Worm (Caenorhabditis elegans) whole organism, young adult: ENCODE measurements around the gene srr-10.
A peak's percentile ranks its signal among the peaks of the same experiment; 100 is the strongest.

Experiments used
- B0261.1 ChIP-seq: sonication (generic microtip); optimal IDR thresholded peaks from 2 replicates; lab custom pipeline; 2016; ENCODE audit warnings: mild to moderate bottlenecking, missing genetic modification characterization, moderate library complexity, missing compliant biosample characterization
- F39B2.1 ChIP-seq: fragments of 200-800 bp; sonication (Bioruptor generic); IDR thresholded peaks from 2 replicates; pipeline ENCODE4 v1.3.6; 2022; ENCODE audit warnings: missing genetic modification reagents, missing genetic modification characterization, missing compliant biosample characterization
- F52B5.7 ChIP-seq: sonication (generic microtip); optimal IDR thresholded peaks from 2 replicates; lab custom pipeline; 2016; ENCODE audit warnings: mild to moderate bottlenecking, missing genetic modification characterization, missing compliant biosample characterization
- K11D2.4 ChIP-seq: fragments of 200-800 bp; sonication (Bioruptor generic); IDR thresholded peaks from 2 replicates; pipeline ENCODE4 v1.3.6; 2022; ENCODE audit warnings: missing genetic modification reagents, missing genetic modification characterization, missing compliant biosample characterization
- Y53G8AR.9 ChIP-seq: fragments of 200-800 bp; sonication (Bioruptor generic); conservative IDR thresholded peaks from 2 replicates; pipeline ENCODE4 v1.3.6; 2022; ENCODE audit warnings: missing genetic modification reagents, missing genetic modification characterization, missing compliant biosample characterization
- Y95B8A.8 ChIP-seq: fragments of 200-800 bp; sonication (Bioruptor generic); IDR thresholded peaks from 2 replicates; pipeline ENCODE4 v1.3.6; 2022; ENCODE audit warnings: missing genetic modification reagents, missing genetic modification characterization, missing compliant biosample characterization
- ZK185.1 ChIP-seq: sonication (generic microtip); optimal IDR thresholded peaks from 2 replicates; lab custom pipeline; 2016; ENCODE audit warnings: mild to moderate bottlenecking, missing genetic modification characterization, missing compliant biosample characterization; ENCODE audit not compliant: poor library complexity, severe bottlenecking
- ama-1 ChIP-seq, 3 experiments: fragments of 150-350 bp in 1 of 3; sonication (generic microtip) in 2 of 3; optimal IDR thresholded peaks; 2 replicates each; lab custom pipeline; 2014 to 2018; ENCODE audit warnings: missing biosample characterization in 2 of 3, missing genetic modification characterization in 2 of 3, missing genetic modification reagents in 2 of 3
- aptf-2 ChIP-seq: fragments of 200-800 bp; sonication (Bioruptor generic); conservative IDR thresholded peaks from 2 replicates; pipeline ENCODE4 v1.3.6; 2022; ENCODE audit warnings: missing genetic modification reagents, missing genetic modification characterization, missing compliant biosample characterization
- athp-1 ChIP-seq: sonication (generic microtip); optimal IDR thresholded peaks from 2 replicates; lab custom pipeline; 2017; ENCODE audit warnings: mild to moderate bottlenecking, missing genetic modification characterization, missing compliant biosample characterization
- bed-2 ChIP-seq: fragments of 200-800 bp; sonication (Bioruptor generic); IDR thresholded peaks from 2 replicates; pipeline ENCODE4 v1.3.6; 2022; ENCODE audit warnings: missing genetic modification reagents, missing genetic modification characterization, missing compliant biosample characterization
- cebp-1 ChIP-seq, 2 experiments: fragments of 200-800 bp in 1 of 2; sonication (Bioruptor generic) in 1 of 2; sonication (generic microtip) in 1 of 2; IDR thresholded peaks in 1 of 2; optimal IDR thresholded peaks in 1 of 2; 2 replicates each; pipeline versions ENCODE4 v1.3.6 to Lab custom; 2017 to 2022; ENCODE audit warnings: missing compliant biosample characterization in 2 of 2, missing genetic modification characterization in 2 of 2, mild to moderate bottlenecking in 1 of 2, missing genetic modification reagents in 1 of 2, moderate library complexity in 1 of 2
- ceh-100 ChIP-seq: fragments of 200-800 bp; sonication (Bioruptor generic); IDR thresholded peaks from 2 replicates; pipeline ENCODE4 v1.3.6; 2022; ENCODE audit warnings: missing genetic modification reagents, missing genetic modification characterization, missing compliant biosample characterization
- ceh-40 ChIP-seq: fragments of 200-800 bp; sonication (Bioruptor generic); IDR thresholded peaks from 2 replicates; pipeline ENCODE4 v1.3.6; 2022; ENCODE audit warnings: missing genetic modification characterization, missing compliant biosample characterization
- die-1 ChIP-seq: sonication (generic microtip); optimal IDR thresholded peaks from 2 replicates; lab custom pipeline; 2016; ENCODE audit warnings: missing genotype, mild to moderate bottlenecking, missing genetic modification characterization, missing compliant biosample characterization
- dpff-1 ChIP-seq: sonication (generic microtip); optimal IDR thresholded peaks from 2 replicates; lab custom pipeline; 2017; ENCODE audit warnings: mild to moderate bottlenecking, missing genetic modification characterization, missing compliant biosample characterization
- dpl-1 ChIP-seq: fragments of 150-350 bp; optimal IDR thresholded peaks from 2 replicates; lab custom pipeline; 2014; ENCODE audit warnings: missing biosample characterization, missing genetic modification reagents, missing genetic modification characterization
- efl-1 ChIP-seq: fragments of 150-350 bp; optimal IDR thresholded peaks from 2 replicates; lab custom pipeline; 2014; ENCODE audit warnings: missing biosample characterization, missing genetic modification reagents, missing genetic modification characterization
- ekl-4 ChIP-seq: fragments of 200-800 bp; sonication (Bioruptor generic); IDR thresholded peaks from 2 replicates; pipeline ENCODE4 v1.3.6; 2022; ENCODE audit warnings: missing genetic modification reagents, missing genetic modification characterization, missing compliant biosample characterization
- gei-17 ChIP-seq: fragments of 200-800 bp; sonication (Bioruptor generic); optimal IDR thresholded peaks from 2 replicates; lab custom pipeline; 2018; ENCODE audit warnings: mild to moderate bottlenecking, missing genetic modification characterization, missing compliant biosample characterization
- hlh-26 ChIP-seq: fragments of 200-800 bp; sonication (Bioruptor generic); conservative IDR thresholded peaks from 2 replicates; pipeline ENCODE4 v1.3.6; 2022; ENCODE audit warnings: missing genetic modification reagents, missing genetic modification characterization, missing compliant biosample characterization
- hsf-1 ChIP-seq: fragments of 200-800 bp; sonication (Bioruptor generic); IDR thresholded peaks from 2 replicates; pipeline ENCODE4 v1.3.6; 2022; ENCODE audit warnings: missing genetic modification reagents, missing genetic modification characterization, missing compliant biosample characterization
- lin-35 ChIP-seq, 3 experiments: fragments of 150-350 bp in 2 of 3; sonication (generic microtip) in 1 of 3; optimal IDR thresholded peaks; 2 replicates each; lab custom pipeline; 2014 to 2018; ENCODE audit warnings: missing biosample characterization in 3 of 3, missing genetic modification characterization in 3 of 3, missing genetic modification reagents in 3 of 3
- lin-54 ChIP-seq: fragments of 200-800 bp; sonication (Bioruptor generic); optimal IDR thresholded peaks from 2 replicates; lab custom pipeline; 2018; ENCODE audit warnings: mild to moderate bottlenecking, missing genetic modification characterization, missing compliant biosample characterization
- lsl-1 ChIP-seq: fragments of 200-800 bp; sonication (Bioruptor generic); optimal IDR thresholded peaks from 2 replicates; lab custom pipeline; 2018; ENCODE audit warnings: mild to moderate bottlenecking, missing genetic modification characterization, moderate library complexity, missing compliant biosample characterization
- mel-28 ChIP-seq: sonication (generic microtip); optimal IDR thresholded peaks from 2 replicates; lab custom pipeline; 2016; ENCODE audit warnings: borderline replicate concordance, mild to moderate bottlenecking, missing genetic modification characterization, missing compliant biosample characterization
- nfya-1 ChIP-seq: sonication (generic microtip); optimal IDR thresholded peaks from 2 replicates; lab custom pipeline; 2017; ENCODE audit warnings: antibody characterized with exemption, missing compliant biosample characterization, missing genetic modification characterization, borderline replicate concordance; ENCODE audit not compliant: insufficient read depth
- nfyb-1 ChIP-seq: fragments of 200-800 bp; sonication (Bioruptor generic); IDR thresholded peaks from 2 replicates; pipeline ENCODE4 v1.3.6; 2022; ENCODE audit warnings: missing genetic modification reagents, missing genetic modification characterization, missing compliant biosample characterization
- nhr-27 ChIP-seq: fragments of 200-800 bp; sonication (Bioruptor generic); optimal IDR thresholded peaks from 2 replicates; lab custom pipeline; 2018; ENCODE audit warnings: mild to moderate bottlenecking, missing genetic modification characterization, moderate library complexity, missing compliant biosample characterization
- nhr-90 ChIP-seq: sonication (generic microtip); optimal IDR thresholded peaks from 2 replicates; lab custom pipeline; 2016; ENCODE audit warnings: missing genotype, mild to moderate bottlenecking, missing genetic modification characterization, missing compliant biosample characterization
- pha-4 ChIP-seq: fragments of 150-350 bp; sonication (generic microtip); optimal IDR thresholded peaks from 2 replicates; lab custom pipeline; 2014; ENCODE audit warnings: missing biosample characterization, missing genetic modification reagents, missing genetic modification characterization
- rec-8 ChIP-seq, 2 experiments: sonication (generic microtip); optimal IDR thresholded peaks; 2 replicates each; lab custom pipeline; 2016; ENCODE audit warnings: mild to moderate bottlenecking in 2 of 2, missing genetic modification characterization in 2 of 2, missing genetic modification reagents in 2 of 2, missing genotype in 2 of 2, missing biosample characterization in 1 of 2, missing compliant biosample characterization in 1 of 2, moderate library complexity in 1 of 2
- sea-2 ChIP-seq: fragments of 200-800 bp; sonication (Bioruptor generic); IDR thresholded peaks from 2 replicates; pipeline ENCODE4 v1.3.6; 2022; ENCODE audit warnings: missing genetic modification characterization, missing compliant biosample characterization
- snpc-1.1 ChIP-seq: sonication (generic microtip); optimal IDR thresholded peaks from 2 replicates; lab custom pipeline; 2017; ENCODE audit warnings: missing genetic modification characterization, mild to moderate bottlenecking, missing compliant biosample characterization, antibody characterized with exemption, moderate library complexity, missing genotype, missing genetic modification reagents; ENCODE audit not compliant: insufficient read depth
- snpc-1.3 ChIP-seq: sonication (generic microtip); optimal IDR thresholded peaks from 2 replicates; lab custom pipeline; 2017; ENCODE audit warnings: missing genetic modification characterization, mild to moderate bottlenecking, missing compliant biosample characterization, antibody characterized with exemption, moderate library complexity, missing genotype, missing genetic modification reagents; ENCODE audit not compliant: insufficient read depth
- snpc-3.4 ChIP-seq: sonication (generic microtip); optimal IDR thresholded peaks from 2 replicates; lab custom pipeline; 2017; ENCODE audit warnings: missing genetic modification characterization, mild to moderate bottlenecking, missing compliant biosample characterization, antibody characterized with exemption, moderate library complexity, missing genotype, missing genetic modification reagents
- somi-1 ChIP-seq: fragments of 200-800 bp; sonication (Bioruptor generic); optimal IDR thresholded peaks from 2 replicates; lab custom pipeline; 2018; ENCODE audit warnings: mild to moderate bottlenecking, missing genetic modification characterization, missing compliant biosample characterization
- sptf-2 ChIP-seq: fragments of 200-800 bp; sonication (Bioruptor generic); optimal IDR thresholded peaks from 2 replicates; lab custom pipeline; 2018; ENCODE audit warnings: mild to moderate bottlenecking, missing genetic modification characterization, missing compliant biosample characterization
- unc-62 ChIP-seq: fragments of 150-350 bp; optimal IDR thresholded peaks from 2 replicates; lab custom pipeline; 2014; ENCODE audit warnings: missing biosample characterization, missing genetic modification reagents, missing genetic modification characterization
- xnd-1 ChIP-seq: sonication (generic microtip); optimal IDR thresholded peaks from 2 replicates; lab custom pipeline; 2016; ENCODE audit warnings: missing genotype, missing genetic modification reagents, missing genetic modification characterization, missing compliant biosample characterization
- zim-3 ChIP-seq: sonication (generic microtip); optimal IDR thresholded peaks from 2 replicates; lab custom pipeline; 2017; ENCODE audit warnings: mild to moderate bottlenecking, missing genetic modification characterization, moderate library complexity, missing compliant biosample characterization
- ztf-22 ChIP-seq: fragments of 200-800 bp; sonication (Bioruptor generic); optimal IDR thresholded peaks from 2 replicates; lab custom pipeline; 2018; ENCODE audit warnings: mild to moderate bottlenecking, missing genetic modification characterization, moderate library complexity, missing compliant biosample characterization
- ztf-6 ChIP-seq: fragments of 200-800 bp; sonication (Bioruptor generic); IDR thresholded peaks from 2 replicates; pipeline ENCODE4 v1.3.6; 2022; ENCODE audit warnings: missing genetic modification reagents, missing genetic modification characterization, missing compliant biosample characterization

srr-10 gene

ce11 chrV:7776029-7776628 is 40.7 kb downstream of the srr-10 start, which contains the start of the genes rpl-39 and rps-30 (continued):
- TF ChIP-seq F52B5.7 (tag; lab: Kevin White, UChicago) (no peak), Y95B8A.8 (GFP tag; lab: Robert Waterston, UW) (no peak), die-1 (tag; lab: Kevin White, UChicago) (no peak), gei-17 (GFP tag; lab: Kevin White, UChicago) (no peak), Y53G8AR.9 (no peak), efl-1 (GFP tag; lab: Kevin White, UChicago) (peak; percentile 24), nhr-90 (tag; lab: Kevin White, UChicago) (no peak), ceh-40 (GFP tag; lab: Robert Waterston, UW) (no peak), hsf-1 (GFP tag; lab: Robert Waterston, UW) (peak; percentile 62; the same call in 1 of the 2 replicates), snpc-3.4 (tag; lab: Kevin White, UChicago) (peak; percentile 16), lin-35 (GFP tag; optimal IDR thresholded peaks at IDR 0.05; lab: Kevin White, UChicago) (peak in 1 of 3 experiments; percentile 53), ZK185.1 (tag; lab: Kevin White, UChicago) (peak; percentile 52), dpl-1 (GFP tag; lab: Kevin White, UChicago) (no peak)
- TF ChIP-seq, all 124 proteins: peak for 44

ce11 chrV:7777098-7777497 is 41.7 kb downstream of the srr-10 start, which contains the start of gene C26F1.3:
C26F1.3 (plus strand) TSS chrV:7777300.
- TF ChIP-seq snpc-1.1 (tag; lab: Kevin White, UChicago) (no peak), unc-62 (GFP tag; lab: Kevin White, UChicago) (no peak), mel-28 (no peak), K11D2.4 (no peak), bed-2 (GFP tag; lab: Robert Waterston, UW) (no peak), cebp-1 (GFP tag; IDR thresholded peaks at IDR 0.05; lab: Robert Waterston, UW) (no peak), cebp-1 (tag; optimal IDR thresholded peaks at IDR 0.05; lab: Kevin White, UChicago) (no peak), B0261.1 (tag; lab: Kevin White, UChicago) (no peak), ekl-4 (no peak), ztf-22 (GFP tag; lab: Kevin White, UChicago) (no peak), ama-1 (optimal IDR thresholded peaks at IDR 0.05; lab: Kevin White, UChicago) (no peak), ama-1 (GFP tag; optimal IDR thresholded peaks at IDR 0.05; lab: Kevin White, UChicago) (peak in 1 of 2 experiments; percentile 53), pha-4 (tag; lab: Kevin White, UChicago) (no peak), ztf-6 (GFP tag; lab: Robert Waterston, UW) (no peak), ceh-100 (no peak), nfyb-1 (0 out of 2 replicates have a peak, but pooled peaks have one; percentile 47), xnd-1 (tag; lab: Kevin White, UChicago) (no peak), rec-8 (tag; optimal IDR thresholded peaks at IDR 0.05; lab: Kevin White, UChicago) (no peak), aptf-2 (GFP tag; lab: Robert Waterston, UW) (no peak), snpc-1.3 (peak; percentile 0), F39B2.1 (GFP tag; lab: Robert Waterston, UW) (no peak), zim-3 (tag; lab: Kevin White, UChicago) (no peak), somi-1 (no peak), sptf-2 (GFP tag; lab: Kevin White, UChicago) (no peak), hsf-1 (GFP tag; lab: Robert Waterston, UW) (peak; percentile 81), nfya-1 (no peak), dpl-1 (GFP tag; lab: Kevin White, UChicago) (no peak), lin-54 (GFP tag; lab: Kevin White, UChicago) (no peak), dpff-1 (no peak), Y95B8A.8 (GFP tag; lab: Robert Waterston, UW) (no peak), ceh-40 (GFP tag; lab: Robert Waterston, UW) (no peak), hlh-26 (no peak), sea-2 (GFP tag; lab: Robert Waterston, UW) (no peak), athp-1 (tag; lab: Kevin White, UChicago) (peak; percentile 22), nhr-27 (tag; lab: Kevin White, UChicago) (no peak), Y53G8AR.9 (no peak), lsl-1 (no peak)
